Worm (Caenorhabditis elegans) whole organism, L3 larva: Measurements from ENCODE around the gene K02E7.4.

Source experiments
- ZK546.5 ChIP-seq: sonication (generic microtip); optimal IDR thresholded peaks from 2 replicates; lab custom pipeline; 2017; ENCODE audit warnings: missing biosample characterization, missing genetic modification characterization
- aly-2 ChIP-seq: fragments of 150-350 bp; optimal IDR thresholded peaks from 2 replicates; lab custom pipeline; 2014; ENCODE audit warnings: missing biosample characterization, missing genetic modification characterization
- ceh-9 ChIP-seq: sonication (generic microtip); optimal IDR thresholded peaks from 2 replicates; lab custom pipeline; 2018; ENCODE audit warnings: missing biosample characterization, missing genetic modification characterization
- elt-1 ChIP-seq: fragments of 150-350 bp; optimal IDR thresholded peaks from 2 replicates; lab custom pipeline; 2014; ENCODE audit warnings: missing biosample characterization, missing genetic modification characterization
- elt-3 ChIP-seq, 3 experiments: fragments of 150-350 bp in 1 of 3; sonication (generic microtip) in 2 of 3; optimal IDR thresholded peaks; 2 replicates in 2 of 3; 4 replicates in 1 of 3; lab custom pipeline; 2014 to 2017; ENCODE audit warnings: missing biosample characterization in 3 of 3, missing genetic modification characterization in 3 of 3
- fos-1 ChIP-seq: fragments of 150-350 bp; optimal IDR thresholded peaks from 2 replicates; lab custom pipeline; 2014; ENCODE audit warnings: missing biosample characterization, missing genetic modification characterization
- lin-15B ChIP-seq: fragments of 150-350 bp; optimal IDR thresholded peaks from 2 replicates; lab custom pipeline; 2014; ENCODE audit warnings: missing biosample characterization, missing genetic modification characterization
- lin-39 ChIP-seq: fragments of 150-350 bp; optimal IDR thresholded peaks from 2 replicates; lab custom pipeline; 2018; ENCODE audit warnings: missing biosample characterization, missing genetic modification reagents, missing genetic modification characterization
- nhr-77 ChIP-seq: fragments of 150-350 bp; optimal IDR thresholded peaks from 2 replicates; lab custom pipeline; 2014; ENCODE audit warnings: missing biosample characterization, missing genetic modification characterization
- pqm-1 ChIP-seq: fragments of 150-350 bp; optimal IDR thresholded peaks from 2 replicates; lab custom pipeline; 2017; ENCODE audit warnings: missing biosample characterization, missing genetic modification characterization, inconsistent platforms
- snpc-4 ChIP-seq: fragments of 150-350 bp; optimal IDR thresholded peaks from 2 replicates; lab custom pipeline; 2014; ENCODE audit warnings: missing biosample characterization, missing genetic modification characterization

ce11 chrII:1086479-1086878, 14.3 kb downstream of the K02E7.4 start:
- TF ChIP-seq lin-39 (tag; lab: Kevin White, UChicago): no peak
- no peak for TF ChIP-seq pqm-1 (tag; lab: Kevin White, UChicago)
- no peak for TF ChIP-seq ZK546.5 (tag; lab: Kevin White, UChicago)
- no peak for TF ChIP-seq fos-1 (tag; lab: Kevin White, UChicago)
- no peak for TF ChIP-seq aly-2 (tag; lab: Kevin White, UChicago)
- TF ChIP-seq lin-15B (tag; lab: Kevin White, UChicago): no peak
- TF ChIP-seq elt-1: no peak
- no peak for TF ChIP-seq ceh-9 (tag; lab: Kevin White, UChicago)
- no peak for TF ChIP-seq elt-3 (tag; optimal IDR thresholded peaks at IDR 0.05; lab: Kevin White, UChicago)
- TF ChIP-seq snpc-4 (tag; lab: Kevin White, UChicago): no peak
- TF ChIP-seq nhr-77 (tag; lab: Kevin White, UChicago): no peak
